Fruit fly (Drosophila melanogaster): ENCODE results near the gene pira.

pira gene

DNA sequence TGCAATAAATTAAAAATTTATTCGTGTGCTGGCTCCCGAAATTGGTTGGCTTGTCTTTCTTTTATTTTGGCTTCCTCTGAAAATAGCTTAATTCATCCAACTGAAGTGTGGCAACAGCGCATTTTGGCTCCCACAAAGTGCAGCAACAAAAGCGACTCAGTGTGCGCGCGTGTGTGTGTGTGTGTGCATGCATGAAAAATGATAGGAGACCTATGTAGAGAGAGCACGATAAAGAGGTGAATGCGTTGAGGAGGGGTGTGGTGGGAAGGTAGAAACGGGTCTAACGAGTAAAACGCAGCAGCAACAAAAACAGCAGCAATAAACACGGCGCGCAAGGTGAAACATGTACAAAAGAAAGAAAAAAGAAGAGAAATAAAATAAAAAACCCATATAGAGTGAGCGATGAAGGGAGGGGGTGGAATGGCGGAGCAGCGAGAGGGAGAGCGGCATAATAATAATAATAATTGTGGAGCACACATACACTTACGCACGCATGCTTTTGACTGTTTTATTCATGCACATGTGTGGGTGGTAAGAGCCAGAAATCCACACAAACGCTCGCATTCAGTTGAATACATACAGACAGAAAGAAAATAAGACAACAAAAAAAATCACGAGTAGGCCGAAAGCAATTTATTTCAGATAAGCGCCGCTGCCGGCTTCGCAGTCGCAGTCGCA, 26.2 kb downstream of the pira start (continued):
- TF ChIP-seq Ets96B (tag; optimal IDR thresholded peaks at IDR 0.05) (peak; percentile 85), eg (GFP tag; IDR thresholded peaks at IDR 0.05) (peak; percentile 96), CG3032 (tag; optimal IDR thresholded peaks at IDR 0.05) (peak; percentile 82), CG10669 (GFP tag; optimal IDR thresholded peaks at IDR 0.05) (peak; percentile 70), CG9139 (GFP tag; optimal IDR thresholded peaks at IDR 0.05) (peak; percentile 96), Eip75B (GFP tag; optimal IDR thresholded peaks at IDR 0.05) (peak; percentile 78), CG7368 (GFP tag; optimal IDR thresholded peaks at IDR 0.05) (peak; percentile 8), CG11294 (GFP tag; IDR thresholded peaks at IDR 0.05) (peak; percentile 39; the same call in 1 of the 2 replicates), net (GFP tag; optimal IDR thresholded peaks at IDR 0.05) (peak; percentile 90), CG10631 (GFP tag; optimal IDR thresholded peaks at IDR 0.05) (peak; percentile 33), Sox102F (GFP tag; optimal IDR thresholded peaks at IDR 0.05) (peak; percentile 58), salr (GFP tag; optimal IDR thresholded peaks at IDR 0.05) (peak; percentile 74 to 88), Lpt (GFP tag; optimal IDR thresholded peaks at IDR 0.05) (peak; percentile 97), pdm3 (GFP tag; optimal IDR thresholded peaks at IDR 0.05) (peak; percentile 72), OdsH (GFP tag; optimal IDR thresholded peaks at IDR 0.05) (peak; percentile 62), CG6808 (GFP tag; optimal IDR thresholded peaks at IDR 0.05) (peak; percentile 95), CG6163 (GFP tag; IDR thresholded peaks at IDR 0.05) (peak; percentile 95), CG3919 (GFP tag; optimal IDR thresholded peaks at IDR 0.05) (peak; percentile 62)

DNA sequence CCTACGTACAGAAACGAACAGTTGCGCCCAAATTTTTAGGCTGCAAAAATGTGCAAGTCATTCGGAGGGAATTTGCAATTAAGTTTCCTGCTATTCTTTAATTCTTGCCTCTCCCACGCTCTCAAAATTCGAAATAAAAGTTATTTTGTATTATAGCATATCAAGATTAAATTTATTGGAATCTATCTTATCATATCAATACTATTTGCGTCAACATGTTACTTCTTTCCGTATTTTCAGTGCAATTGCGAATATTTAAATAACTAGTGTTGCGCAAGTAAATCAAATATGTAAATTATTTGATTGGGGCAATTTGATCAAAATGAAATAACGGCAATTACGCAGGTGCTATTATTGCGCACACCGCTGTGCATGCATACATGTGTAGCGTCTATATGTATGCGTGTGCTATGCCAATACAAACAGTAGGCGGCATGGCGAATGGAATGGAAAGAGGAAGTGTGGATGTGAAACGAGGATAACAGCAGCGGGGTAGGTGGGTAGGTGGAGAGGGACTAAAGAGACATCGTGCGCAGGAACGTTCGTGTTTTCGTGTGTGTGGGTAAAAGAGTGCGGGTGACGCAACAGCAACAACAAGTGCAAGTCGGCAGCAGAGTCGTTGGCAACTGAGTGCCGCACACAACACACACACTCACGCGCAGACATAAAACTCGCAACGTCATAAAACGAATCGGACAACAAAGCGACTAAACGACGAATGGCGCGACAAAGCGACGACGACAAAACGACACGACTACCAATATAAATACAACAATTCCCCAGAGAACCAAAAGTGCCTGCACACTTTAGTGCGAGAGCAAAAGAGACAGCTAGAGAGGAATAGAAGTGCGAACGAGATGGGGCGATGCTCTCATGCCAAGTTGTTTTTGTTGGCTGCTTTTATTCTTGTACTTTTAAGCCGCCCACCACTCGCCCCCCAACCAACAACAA, 27.7 kb downstream of the pira start:
- TF ChIP-seq Lpt (GFP tag; optimal IDR thresholded peaks at IDR 0.05) (peak; percentile 58), Hr38 (GFP tag; optimal IDR thresholded peaks at IDR 0.05) (no peak), Sox102F (GFP tag; optimal IDR thresholded peaks at IDR 0.05) (peak; percentile 93), CG7368 (GFP tag; optimal IDR thresholded peaks at IDR 0.05) (peak; percentile 85), cyc (GFP tag; optimal IDR thresholded peaks at IDR 0.05) (peak; percentile 96), esn (GFP tag; optimal IDR thresholded peaks at IDR 0.05) (peak; percentile 97), Met (GFP tag; optimal IDR thresholded peaks at IDR 0.05) (peak; percentile 97), dsx (GFP tag; optimal IDR thresholded peaks at IDR 0.05; ENCODE audit: poor library complexity, severe bottlenecking) (peak; percentile 76), fd59A (GFP tag; optimal IDR thresholded peaks at IDR 0.05) (peak; percentile 98), CG31627 (GFP tag; optimal IDR thresholded peaks at IDR 0.05) (peak; percentile 97), CG34406 (GFP tag; optimal IDR thresholded peaks at IDR 0.05) (peak; percentile 95), lz (GFP tag; optimal IDR thresholded peaks at IDR 0.05) (peak; percentile 97), acj6 (GFP tag; optimal IDR thresholded peaks at IDR 0.05) (peak; percentile 96), CG9139 (GFP tag; optimal IDR thresholded peaks at IDR 0.05) (peak; percentile 54), CG6276 (GFP tag; optimal IDR thresholded peaks at IDR 0.05) (peak; percentile 81), CG4318 (GFP tag; optimal IDR thresholded peaks at IDR 0.05) (peak; percentile 95), vri (GFP tag; optimal IDR thresholded peaks at IDR 0.05) (peak; percentile 98), topi (GFP tag; optimal IDR thresholded peaks at IDR 0.05) (peak; percentile 98), Eip93F (GFP tag; optimal IDR thresholded peaks at IDR 0.05) (peak; percentile 90), CG6163 (GFP tag; IDR thresholded peaks at IDR 0.05) (peak; percentile 86), Ets21C (GFP tag; optimal IDR thresholded peaks at IDR 0.05) (peak; percentile 94), CG11294 (GFP tag; IDR thresholded peaks at IDR 0.05) (peak; percentile 77; the same call in 1 of the 2 replicates), CG8632 (GFP tag; optimal IDR thresholded peaks at IDR 0.05) (peak; percentile 96), ss (GFP tag; optimal IDR thresholded peaks at IDR 0.05) (peak; percentile 82 to 95), CG10631 (GFP tag; optimal IDR thresholded peaks at IDR 0.05) (peak; percentile 96), CG15336 (GFP tag; IDR thresholded peaks at IDR 0.05) (peak; percentile 62), Eip75B (GFP tag; optimal IDR thresholded peaks at IDR 0.05) (peak; percentile 95), CG32006 (GFP tag; optimal IDR thresholded peaks at IDR 0.05) (peak; percentile 98), Gug (GFP tag; IDR thresholded peaks at IDR 0.05) (peak; percentile 51), Eip78C (GFP tag) (peak; percentile 99), Sox14 (GFP tag; optimal IDR thresholded peaks at IDR 0.05) (peak; percentile 91), Blimp-1 (GFP tag; optimal IDR thresholded peaks at IDR 0.05) (peak; percentile 85), Ets96B (tag; optimal IDR thresholded peaks at IDR 0.05) (peak; percentile 86), CG10669 (GFP tag; optimal IDR thresholded peaks at IDR 0.05) (peak; percentile 96), achi (GFP tag; optimal IDR thresholded peaks at IDR 0.05) (peak; percentile 93), Smox (GFP tag; optimal IDR thresholded peaks at IDR 0.05) (peak; percentile 95), Hr39 (GFP tag; optimal IDR thresholded peaks at IDR 0.05) (peak; percentile 96)

Data from whole organism, prepupa.